Worm (Caenorhabditis elegans): ENCODE measurements around the gene nhr-137.

nhr-137 gene

DNA sequence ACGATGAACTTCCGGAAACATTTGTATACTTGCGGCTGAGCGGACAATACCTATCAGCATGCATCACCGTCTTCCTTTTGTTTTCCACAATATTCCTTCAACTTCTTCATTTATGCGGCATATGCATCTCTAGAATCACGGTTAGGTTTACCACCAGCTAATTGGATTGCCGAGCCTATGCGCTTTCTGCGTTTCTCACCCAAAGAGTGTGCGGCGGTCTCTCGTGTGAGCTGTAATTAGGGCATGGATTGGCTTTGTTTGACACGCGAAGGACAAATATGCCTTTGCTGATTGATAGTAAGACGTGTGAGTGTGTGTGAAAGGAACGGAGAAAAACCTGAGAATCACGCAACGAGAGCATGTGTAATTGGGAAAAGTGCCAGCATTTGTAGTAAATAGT, 55.3 kb downstream of the nhr-137 start (continued):
- no peak for TF ChIP-seq ztf-11 (tag; optimal IDR thresholded peaks at IDR 0.05)
- no peak for TF ChIP-seq lin-38 (GFP tag; IDR thresholded peaks at IDR 0.05)
- TF ChIP-seq ZK337.2 (GFP tag; IDR thresholded peaks at IDR 0.05): no peak

All from whole organism, L4 larva.